Worm (Caenorhabditis elegans) whole organism, L1 larva: ENCODE measurements around the gene F49E8.6.

Experiments used
- C16A3.4 ChIP-seq: fragments of 150-350 bp; optimal IDR thresholded peaks from 2 replicates; lab custom pipeline; 2014; ENCODE audit warnings: missing biosample characterization, missing genetic modification characterization
- ama-1 ChIP-seq: fragments of 150-350 bp; optimal IDR thresholded peaks from 2 replicates; lab custom pipeline; 2014
- blmp-1 ChIP-seq: fragments of 150-350 bp; optimal IDR thresholded peaks from 2 replicates; lab custom pipeline; 2014; ENCODE audit warnings: missing biosample characterization, missing genetic modification characterization
- ceh-63 ChIP-seq: fragments of 200-800 bp; sonication (Bioruptor generic); optimal IDR thresholded peaks from 2 replicates; lab custom pipeline; 2018; ENCODE audit warnings: mild to moderate bottlenecking, missing genetic modification characterization, missing compliant biosample characterization
- ceh-82 ChIP-seq, 3 experiments: fragments of 150-350 bp in 1 of 3; sonication (generic microtip) in 2 of 3; optimal IDR thresholded peaks; 2 replicates each; lab custom pipeline; 2014 to 2017; ENCODE audit warnings: missing biosample characterization in 3 of 3, missing genetic modification characterization in 3 of 3
- ceh-90 ChIP-seq: sonication (generic microtip); optimal IDR thresholded peaks from 2 replicates; lab custom pipeline; 2016; ENCODE audit warnings: missing genetic modification characterization, missing compliant biosample characterization
- efl-1 ChIP-seq, 4 experiments: fragments of 150-350 bp; optimal IDR thresholded peaks in 3 of 4; peaks in 1 of 4; 1 replicate in 1 of 4; 2 replicates in 3 of 4; lab custom pipeline; 2014; ENCODE audit warnings: missing biosample characterization in 2 of 4, missing genetic modification characterization in 2 of 4, missing genetic modification reagents in 2 of 4
- efl-3 ChIP-seq: fragments of 200-800 bp; sonication (Bioruptor generic); optimal IDR thresholded peaks from 2 replicates; lab custom pipeline; 2018; ENCODE audit warnings: mild to moderate bottlenecking, missing genetic modification characterization, missing compliant biosample characterization
- egl-13 ChIP-seq: sonication (generic microtip); optimal IDR thresholded peaks from 2 replicates; lab custom pipeline; 2016; ENCODE audit warnings: missing genotype, missing genetic modification reagents, missing genetic modification characterization, missing compliant biosample characterization
- fkh-10 ChIP-seq: sonication (generic microtip); optimal IDR thresholded peaks from 2 replicates; lab custom pipeline; 2017; ENCODE audit warnings: missing biosample characterization, missing genetic modification reagents, missing genetic modification characterization
- fos-1 ChIP-seq: fragments of 150-350 bp; optimal IDR thresholded peaks from 2 replicates; lab custom pipeline; 2014; ENCODE audit warnings: missing biosample characterization, missing genetic modification characterization
- hlh-4 ChIP-seq: sonication (generic microtip); optimal IDR thresholded peaks from 2 replicates; lab custom pipeline; 2016; ENCODE audit warnings: mild to moderate bottlenecking, missing genetic modification characterization, missing compliant biosample characterization
- hpl-2 ChIP-seq: fragments of 150-350 bp; optimal IDR thresholded peaks from 2 replicates; lab custom pipeline; 2014; ENCODE audit warnings: missing biosample characterization, missing genetic modification reagents, missing genetic modification characterization
- irx-1 ChIP-seq: sonication (generic microtip); optimal IDR thresholded peaks from 2 replicates; lab custom pipeline; 2016; ENCODE audit warnings: missing genetic modification characterization, missing compliant biosample characterization
- jun-1 ChIP-seq: fragments of 150-350 bp; optimal IDR thresholded peaks from 2 replicates; lab custom pipeline; 2014; ENCODE audit warnings: missing biosample characterization, missing genetic modification reagents, missing genetic modification characterization
- lin-14 ChIP-seq: fragments of 200-800 bp; sonication (Bioruptor generic); optimal IDR thresholded peaks from 2 replicates; lab custom pipeline; 2018; ENCODE audit warnings: mild to moderate bottlenecking, missing genetic modification characterization, moderate library complexity, missing compliant biosample characterization
- lin-15B ChIP-seq: fragments of 150-350 bp; sonication (generic microtip); optimal IDR thresholded peaks from 3 replicates; lab custom pipeline; 2014; ENCODE audit warnings: missing biosample characterization, missing genetic modification characterization
- lin-35 ChIP-seq, 2 experiments: fragments of 150-350 bp; optimal IDR thresholded peaks; 2 replicates each; lab custom pipeline; 2014; ENCODE audit warnings: missing biosample characterization in 2 of 2, missing genetic modification characterization in 2 of 2, missing genetic modification reagents in 2 of 2
- lsy-2 ChIP-seq, 2 experiments: fragments of 150-350 bp; optimal IDR thresholded peaks; 2 replicates each; lab custom pipeline; 2014; ENCODE audit warnings: missing biosample characterization in 2 of 2, missing genetic modification characterization in 2 of 2
- mab-9 ChIP-seq: fragments of 200-800 bp; sonication (Bioruptor generic); IDR thresholded peaks from 2 replicates; pipeline ENCODE4 v1.3.6; 2022; ENCODE audit warnings: missing genetic modification reagents, missing genetic modification characterization, missing compliant biosample characterization
- mdl-1 ChIP-seq, 2 experiments: fragments of 150-350 bp; optimal IDR thresholded peaks; 2 replicates each; lab custom pipeline; 2014 to 2017; ENCODE audit warnings: missing biosample characterization in 2 of 2, missing genetic modification characterization in 2 of 2, inconsistent platforms in 1 of 2
- mef-2 ChIP-seq: fragments of 150-350 bp; optimal IDR thresholded peaks from 2 replicates; lab custom pipeline; 2014; ENCODE audit warnings: missing biosample characterization, missing genetic modification characterization
- nhr-28 ChIP-seq: fragments of 150-350 bp; optimal IDR thresholded peaks from 2 replicates; lab custom pipeline; 2014; ENCODE audit warnings: missing biosample characterization, missing genetic modification characterization
- nhr-47 ChIP-seq: sonication (generic microtip); optimal IDR thresholded peaks from 2 replicates; lab custom pipeline; 2016; ENCODE audit warnings: mild to moderate bottlenecking, missing genetic modification characterization, moderate library complexity, missing compliant biosample characterization
- nhr-76 ChIP-seq: sonication (generic microtip); optimal IDR thresholded peaks from 2 replicates; lab custom pipeline; 2017; ENCODE audit warnings: missing biosample characterization, missing genetic modification characterization
- nhr-77 ChIP-seq: fragments of 150-350 bp; optimal IDR thresholded peaks from 2 replicates; lab custom pipeline; 2014; ENCODE audit warnings: missing biosample characterization, missing genetic modification characterization
- nhr-85 ChIP-seq: sonication (generic microtip); peaks from one replicate; lab custom pipeline; 2016; ENCODE audit warnings: missing genetic modification characterization, inconsistent platforms, missing compliant biosample characterization
- nhr-90 ChIP-seq: sonication (generic microtip); optimal IDR thresholded peaks from 2 replicates; lab custom pipeline; 2016; ENCODE audit warnings: mild to moderate bottlenecking, missing genetic modification characterization, missing compliant biosample characterization; ENCODE audit not compliant: poor library complexity
- pax-3 ChIP-seq: fragments of 200-800 bp; sonication (Bioruptor generic); optimal IDR thresholded peaks from 2 replicates; lab custom pipeline; 2018; ENCODE audit warnings: mild to moderate bottlenecking, missing genetic modification characterization, moderate library complexity, missing compliant biosample characterization
- pqm-1 ChIP-seq: sonication (generic microtip); optimal IDR thresholded peaks from 3 replicates; lab custom pipeline; 2017; ENCODE audit warnings: missing biosample characterization, missing genetic modification characterization
- rnt-1 ChIP-seq: sonication (generic microtip); optimal IDR thresholded peaks from 2 replicates; lab custom pipeline; 2016; ENCODE audit warnings: mild to moderate bottlenecking, missing genetic modification characterization, moderate library complexity, missing compliant biosample characterization
- skn-1 ChIP-seq: fragments of 150-350 bp; optimal IDR thresholded peaks from 2 replicates; lab custom pipeline; 2014; ENCODE audit warnings: missing biosample characterization, missing genetic modification characterization
- snpc-4 ChIP-seq: fragments of 150-350 bp; optimal IDR thresholded peaks from 2 replicates; lab custom pipeline; 2014; ENCODE audit warnings: missing biosample characterization, missing genetic modification characterization
- snu-23 ChIP-seq: sonication (generic microtip); optimal IDR thresholded peaks from 2 replicates; lab custom pipeline; 2016; ENCODE audit warnings: missing genetic modification characterization, missing compliant biosample characterization
- sox-4 ChIP-seq: sonication (generic microtip); optimal IDR thresholded peaks from 2 replicates; lab custom pipeline; 2016; ENCODE audit warnings: missing genetic modification characterization, missing compliant biosample characterization
- sup-37 ChIP-seq: fragments of 200-800 bp; sonication (Bioruptor generic); optimal IDR thresholded peaks from 2 replicates; lab custom pipeline; 2018; ENCODE audit warnings: mild to moderate bottlenecking, missing genetic modification characterization, missing compliant biosample characterization
- tbx-2 ChIP-seq: sonication (generic microtip); optimal IDR thresholded peaks from 2 replicates; lab custom pipeline; 2016; ENCODE audit warnings: missing genetic modification characterization, missing compliant biosample characterization
- tlp-1 ChIP-seq: fragments of 150-350 bp; optimal IDR thresholded peaks from 2 replicates; lab custom pipeline; 2014; ENCODE audit warnings: missing biosample characterization, missing genetic modification characterization
- unc-86 ChIP-seq: sonication (generic microtip); optimal IDR thresholded peaks from 2 replicates; lab custom pipeline; 2016; ENCODE audit warnings: missing genetic modification characterization, missing compliant biosample characterization
- vab-15 ChIP-seq: sonication (generic microtip); optimal IDR thresholded peaks from 2 replicates; lab custom pipeline; 2017; ENCODE audit warnings: missing genotype, mild to moderate bottlenecking, missing genetic modification characterization, missing compliant biosample characterization
- xbp-1 ChIP-seq: sonication (generic microtip); optimal IDR thresholded peaks from 2 replicates; lab custom pipeline; 2016; ENCODE audit warnings: missing genetic modification characterization, missing compliant biosample characterization
- zip-4 ChIP-seq: fragments of 200-800 bp; sonication (Bioruptor generic); optimal IDR thresholded peaks from 2 replicates; lab custom pipeline; 2018; ENCODE audit warnings: mild to moderate bottlenecking, missing genetic modification characterization, moderate library complexity, missing compliant biosample characterization
- ztf-4 ChIP-seq: fragments of 150-350 bp; optimal IDR thresholded peaks from 2 replicates; lab custom pipeline; 2014; ENCODE audit warnings: missing biosample characterization, missing genetic modification characterization

F49E8.6 gene

DNA sequence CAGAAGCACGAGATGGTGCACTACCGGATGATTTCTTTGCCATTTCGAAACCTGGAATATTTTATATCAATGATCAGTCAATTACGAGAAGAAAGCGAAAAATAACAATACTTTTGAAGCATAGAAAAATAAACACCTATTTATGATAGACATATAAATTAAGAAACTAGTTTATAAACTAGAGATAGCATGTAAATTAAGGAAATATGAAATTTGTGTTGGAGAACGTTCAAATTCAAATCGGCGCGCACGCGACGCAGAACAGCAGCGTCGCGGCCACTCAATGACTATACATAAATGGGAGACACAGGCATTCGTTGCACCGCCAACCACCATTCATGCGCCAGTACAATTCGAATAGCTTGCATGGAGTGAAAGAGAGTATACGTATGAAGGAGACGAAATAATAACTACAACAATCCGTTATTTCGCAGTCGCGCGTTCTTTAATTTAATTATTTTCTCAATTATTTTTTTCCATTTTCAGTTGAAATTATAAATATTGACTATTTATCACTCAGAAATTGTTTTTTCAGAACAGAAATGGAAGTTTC lies 25.7 kb upstream of the F49E8.6 start, which contains the start of the genes cec-5 and nol-10 (continued):
- TF ChIP-seq lin-35 (GFP tag; optimal IDR thresholded peaks at IDR 0.05; lab: Kevin White, UChicago): peak; percentile 78 to 87
- TF ChIP-seq nhr-90 (tag; lab: Kevin White, UChicago): peak; percentile 55
- no peak for TF ChIP-seq tlp-1 (tag; lab: Kevin White, UChicago)
- TF ChIP-seq rnt-1 (tag; lab: Kevin White, UChicago): peak; percentile 42
- TF ChIP-seq lin-15B (tag; lab: Kevin White, UChicago): peak; percentile 81
- peak; percentile 3 for TF ChIP-seq fkh-10 (GFP tag; lab: Kevin White, UChicago)
- no peak for TF ChIP-seq sup-37 (GFP tag; lab: Kevin White, UChicago)
- peak; percentile 91 for TF ChIP-seq lin-14 (GFP tag; lab: Kevin White, UChicago)
- TF ChIP-seq mdl-1 (tag; optimal IDR thresholded peaks at IDR 0.05; lab: Kevin White, UChicago): peak in 1 of 2 experiments; percentile 68
- no peak for TF ChIP-seq sox-4
- no peak for TF ChIP-seq nhr-28 (tag; lab: Kevin White, UChicago)
- peak; percentile 71 for TF ChIP-seq xbp-1 (tag; lab: Kevin White, UChicago)
- no peak for TF ChIP-seq zip-4 (GFP tag; lab: Kevin White, UChicago)

DNA sequence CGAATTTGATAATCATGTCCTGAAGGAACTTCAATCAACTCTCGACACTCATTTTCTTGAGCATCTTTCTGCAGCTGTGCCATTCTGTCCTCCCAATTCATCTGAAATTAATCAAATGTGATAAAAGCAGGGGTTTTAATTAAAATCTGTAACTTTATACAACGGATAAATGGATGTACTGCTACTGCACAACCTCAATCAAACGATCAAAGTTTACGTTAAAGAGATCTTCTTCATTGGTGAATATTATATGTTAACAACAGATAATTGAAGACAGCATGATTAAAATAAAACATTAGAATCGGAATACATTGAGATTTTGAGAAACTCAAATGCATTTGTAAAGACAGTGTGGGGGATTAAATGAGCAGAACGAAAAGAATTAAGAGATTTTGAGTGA lies 23.8 kb upstream of the F49E8.6 start, which contains the start of gene F32E10.5:
Gene F32E10.5 (minus strand): TSS at position 101 of the 400 bp plus-strand sequence.
- no peak for TF ChIP-seq tlp-1 (tag; lab: Kevin White, UChicago)
- no peak for TF ChIP-seq rnt-1 (tag; lab: Kevin White, UChicago)
- no peak for TF ChIP-seq fos-1
- no peak for TF ChIP-seq lsy-2 (tag; optimal IDR thresholded peaks at IDR 0.05; lab: Kevin White, UChicago)
- TF ChIP-seq nhr-85 (tag; lab: Kevin White, UChicago): no peak
- TF ChIP-seq mab-9 (GFP tag; lab: Robert Waterston, UW): no peak
- no peak for TF ChIP-seq hlh-4 (tag; lab: Kevin White, UChicago)
- TF ChIP-seq ceh-82 (tag; optimal IDR thresholded peaks at IDR 0.05; lab: Kevin White, UChicago): no peak
- TF ChIP-seq ama-1 (lab: Kevin White, UChicago): no peak
- TF ChIP-seq, all 84 proteins: peak for 0

DNA sequence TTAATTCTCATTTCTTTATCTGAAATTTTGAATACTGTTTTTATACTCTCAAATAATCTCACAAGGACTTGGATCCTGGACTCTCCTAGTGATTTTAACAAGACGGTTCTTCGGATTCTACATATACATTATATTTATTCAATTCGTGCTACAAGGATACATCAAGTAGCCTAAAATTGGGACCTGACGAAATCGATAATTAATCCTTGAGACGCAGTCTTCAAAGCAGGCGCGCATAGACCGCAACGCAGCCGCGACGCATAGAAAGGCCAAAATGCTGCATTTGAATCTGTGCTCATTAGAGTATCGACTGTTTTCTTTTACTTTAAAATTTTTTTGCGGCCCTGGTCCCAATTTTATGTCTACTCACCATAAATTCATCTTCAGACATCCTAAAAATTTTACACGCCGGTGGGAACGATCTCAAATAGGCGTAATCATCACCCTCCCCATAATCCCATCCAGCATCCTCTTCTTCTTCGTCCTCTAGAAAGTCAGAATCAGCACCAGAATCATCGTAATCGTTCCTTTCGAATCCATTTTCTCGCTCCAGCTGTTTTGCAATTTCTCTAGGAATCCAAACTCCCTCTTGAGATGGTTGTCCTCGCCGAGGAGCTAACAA lies 20.8 kb upstream of the F49E8.6 start, which contains the start of gene cec-4:
Gene cec-4 (plus strand): TSS at position 572 of the 622 bp plus-strand sequence.
- TF ChIP-seq snu-23 (GFP tag; lab: Kevin White, UChicago) (no peak), ceh-63 (peak; percentile 8), zip-4 (GFP tag; lab: Kevin White, UChicago) (no peak), tlp-1 (tag; lab: Kevin White, UChicago) (no peak), efl-1 (optimal IDR thresholded peaks at IDR 0.05; lab: Kevin White, UChicago) (peak in 1 of 2 experiments; percentile 15), efl-1 (GFP tag; optimal IDR thresholded peaks at IDR 0.05 in 1 of 2; lab: Kevin White, UChicago) (no peak), xbp-1 (tag; lab: Kevin White, UChicago) (no peak), efl-3 (GFP tag; lab: Kevin White, UChicago) (no peak), mef-2 (no peak), lsy-2 (tag; optimal IDR thresholded peaks at IDR 0.05; lab: Kevin White, UChicago) (no peak), nhr-76 (tag; lab: Kevin White, UChicago) (no peak), nhr-90 (tag; lab: Kevin White, UChicago) (no peak), jun-1 (no peak), ceh-82 (tag; optimal IDR thresholded peaks at IDR 0.05; lab: Kevin White, UChicago) (no peak), irx-1 (tag; lab: Kevin White, UChicago) (no peak)

DNA sequence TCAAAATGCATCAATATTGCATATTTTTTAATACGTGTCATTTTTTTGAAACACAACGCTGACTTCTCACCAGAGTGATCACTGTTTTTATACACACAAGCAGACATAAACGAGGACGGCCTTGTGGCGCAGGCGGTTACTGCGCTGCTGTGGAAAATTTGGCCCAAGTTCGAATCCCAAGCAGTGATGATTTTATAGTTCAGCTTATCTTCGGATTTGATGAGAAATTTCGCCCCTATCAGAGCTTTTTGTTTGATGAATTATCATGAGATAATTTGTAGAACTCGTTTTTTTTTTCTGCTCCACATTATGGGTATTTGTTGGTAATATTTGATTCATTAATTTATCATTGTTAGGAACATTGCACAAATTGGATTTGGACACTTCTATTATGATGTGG lies 19.5 kb upstream of the F49E8.6 start:
- TF ChIP-seq nhr-47 (tag; lab: Kevin White, UChicago) (peak; percentile 79), blmp-1 (peak; percentile 55), egl-13 (tag; lab: Kevin White, UChicago) (peak; percentile 38), unc-86 (tag; lab: Kevin White, UChicago) (peak; percentile 17), pax-3 (peak; percentile 14), jun-1 (peak; percentile 47), mdl-1 (tag; optimal IDR thresholded peaks at IDR 0.05; lab: Kevin White, UChicago) (peak in 1 of 2 experiments; percentile 56), pqm-1 (no peak), rnt-1 (tag; lab: Kevin White, UChicago) (peak; percentile 65), hpl-2 (GFP tag; lab: Kevin White, UChicago) (peak; percentile 50), ztf-4 (peak; percentile 54), vab-15 (tag; lab: Kevin White, UChicago) (peak; percentile 53), tbx-2 (peak; percentile 33), nhr-90 (tag; lab: Kevin White, UChicago) (peak; percentile 76), skn-1 (peak; percentile 39), nhr-77 (tag; lab: Kevin White, UChicago) (peak; percentile 59), snpc-4 (tag; lab: Kevin White, UChicago) (peak; percentile 45), sup-37 (GFP tag; lab: Kevin White, UChicago) (peak; percentile 23), efl-1 (optimal IDR thresholded peaks at IDR 0.05; lab: Kevin White, UChicago) (peak; percentile 53 to 60), efl-1 (GFP tag; optimal IDR thresholded peaks at IDR 0.05 in 1 of 2; lab: Kevin White, UChicago) (peak; percentile 52 to 95), C16A3.4 (peak; percentile 79), lin-15B (tag; lab: Kevin White, UChicago) (peak; percentile 15), ceh-90 (tag; lab: Kevin White, UChicago) (peak; percentile 30)
